Worm (Caenorhabditis elegans): ENCODE measurements around the gene sre-6.

sre-6 gene

DNA sequence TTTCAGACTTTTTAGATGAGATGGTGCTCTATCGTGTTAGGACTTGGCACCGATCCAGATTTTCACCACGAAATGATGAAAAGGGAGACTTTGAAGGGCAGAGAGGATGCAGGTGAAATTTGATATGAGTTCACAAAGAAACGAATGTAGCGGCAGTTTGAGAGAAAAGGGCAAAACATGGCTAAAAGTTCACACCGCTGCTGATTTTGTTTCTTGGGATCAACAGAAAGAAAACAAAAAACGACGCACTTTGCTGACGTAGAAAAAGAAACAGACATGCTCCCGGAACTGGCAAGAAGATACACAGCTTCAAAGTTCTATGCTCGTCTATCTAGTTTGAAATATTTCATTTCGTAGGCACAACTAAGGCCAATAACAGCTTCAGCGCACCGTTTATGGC, 39.0 kb downstream of the sre-6 start:
- TF ChIP-seq repo-1 (tag; optimal IDR thresholded peaks at IDR 0.05), result no peak
- TF ChIP-seq C17E4.6 (GFP tag; IDR thresholded peaks at IDR 0.05), result no peak
- TF ChIP-seq ztf-3 (GFP tag; optimal IDR thresholded peaks at IDR 0.05), result no peak
- TF ChIP-seq athp-1 (tag; optimal IDR thresholded peaks at IDR 0.05), result no peak
- no peak for TF ChIP-seq F33H1.4 (GFP tag; IDR thresholded peaks at IDR 0.05)
- TF ChIP-seq T26A5.8 (tag; optimal IDR thresholded peaks at IDR 0.05), result no peak

DNA sequence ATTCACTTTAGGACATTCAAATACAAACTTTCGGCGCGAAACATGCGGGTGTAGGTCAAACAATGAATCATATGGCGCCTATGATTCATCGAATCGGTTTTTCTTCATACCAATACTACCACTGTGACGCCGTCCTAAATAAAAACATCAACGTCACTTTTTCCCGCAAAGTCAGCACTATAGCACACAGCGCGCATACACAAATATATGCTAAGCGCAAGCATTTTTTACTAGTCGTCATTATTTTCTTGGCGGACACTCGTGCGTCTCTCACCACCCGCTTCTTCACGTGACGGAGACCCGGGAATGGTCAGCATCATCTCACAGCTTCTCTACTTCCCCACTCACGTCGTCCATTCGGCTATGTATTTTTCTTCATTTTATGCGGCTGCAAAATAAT, 39.4 kb downstream of the sre-6 start:
- TF ChIP-seq fkh-3 (tag; optimal IDR thresholded peaks at IDR 0.05) (no peak), nfya-1 (tag; optimal IDR thresholded peaks at IDR 0.05; ENCODE audit: borderline replicate concordance, insufficient read depth) (no peak), mxl-1 (tag; optimal IDR thresholded peaks at IDR 0.05) (no peak), ceh-27 (GFP tag; optimal IDR thresholded peaks at IDR 0.05) (no peak), die-1 (tag; optimal IDR thresholded peaks at IDR 0.05) (no peak), akir-1 (GFP tag; optimal IDR thresholded peaks at IDR 0.05) (no peak), ceh-100 (GFP tag; IDR thresholded peaks at IDR 0.05) (no peak), hlh-26 (GFP tag; conservative IDR thresholded peaks at IDR 0.05) (no peak), pbrm-1 (GFP tag; IDR thresholded peaks at IDR 0.05) (no peak), hsf-1 (GFP tag; IDR thresholded peaks at IDR 0.05) (no peak), let-607 (tag; optimal IDR thresholded peaks at IDR 0.05) (no peak)

DNA sequence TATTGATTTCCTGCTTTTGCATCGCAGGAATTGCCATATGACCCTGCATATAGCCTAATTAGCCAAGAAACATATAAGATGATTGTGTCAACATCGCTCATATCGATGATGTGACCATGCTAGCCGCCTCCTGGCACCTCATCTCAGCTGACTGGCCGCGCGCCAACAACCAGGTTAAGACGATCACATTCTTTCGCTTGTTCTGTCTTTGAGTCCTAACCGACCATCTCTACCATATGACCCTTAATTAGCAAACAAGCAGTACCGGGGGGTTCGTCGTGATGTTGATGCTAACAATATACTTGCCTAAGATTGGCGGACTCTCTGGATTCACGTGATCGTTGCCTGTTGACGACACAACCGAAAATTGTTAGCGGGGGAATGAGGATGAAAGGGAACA, 40.0 kb downstream of the sre-6 start:
- TF ChIP-seq nhr-179 (tag; optimal IDR thresholded peaks at IDR 0.05) (no peak), attf-5 (GFP tag; optimal IDR thresholded peaks at IDR 0.05) (peak; percentile 17), cebp-1 (GFP tag; IDR thresholded peaks at IDR 0.05) (no peak), cebp-1 (tag; optimal IDR thresholded peaks at IDR 0.05) (peak; percentile 15), egl-44 (GFP tag; IDR thresholded peaks at IDR 0.05) (0 out of 2 replicates have a peak, but pooled peaks have one; percentile 55), madf-6 (GFP tag; IDR thresholded peaks at IDR 0.05) (0 out of 2 replicates have a peak, but pooled peaks have one; percentile 6)

DNA sequence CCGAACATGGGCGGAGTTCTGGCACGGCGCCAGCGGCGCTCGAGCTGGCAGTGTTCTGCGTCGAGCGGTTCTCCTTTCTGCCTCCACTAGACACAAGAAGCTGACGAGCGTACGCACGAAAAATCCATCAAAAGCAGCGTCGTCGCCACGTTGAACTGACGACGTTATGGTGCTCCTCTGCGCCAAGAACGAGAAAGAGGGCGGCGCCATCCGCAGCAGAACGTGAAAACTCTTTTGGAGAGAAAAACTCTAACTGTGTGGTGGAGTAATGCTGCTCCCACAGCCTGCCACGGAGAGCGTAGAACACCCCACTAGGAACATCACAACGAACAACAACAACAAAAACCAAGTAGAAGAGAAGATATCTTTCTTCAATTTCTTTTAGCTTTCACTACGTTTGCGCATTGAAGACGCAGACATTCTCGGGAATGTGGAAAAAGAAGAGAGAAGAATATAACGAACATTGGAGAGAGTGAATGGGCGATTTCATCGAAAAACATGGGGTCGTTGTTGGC, 40.6 kb downstream of the sre-6 start:
- no peak for TF ChIP-seq ets-4 (GFP tag; optimal IDR thresholded peaks at IDR 0.05)
- TF ChIP-seq zfh-2 (GFP tag; conservative IDR thresholded peaks at IDR 0.05), result peak; percentile 88
- TF ChIP-seq K12H6.12 (tag; optimal IDR thresholded peaks at IDR 0.05), result peak; percentile 73
- TF ChIP-seq die-1 (tag; optimal IDR thresholded peaks at IDR 0.05), result no peak
- TF ChIP-seq F37B4.10 (GFP tag; IDR thresholded peaks at IDR 0.05), result 0 out of 2 replicates have a peak, but pooled peaks have one; percentile 24
- 0 out of 2 replicates have a peak, but pooled peaks have one; percentile 26 for TF ChIP-seq mcd-1 (GFP tag; IDR thresholded peaks at IDR 0.05)

DNA sequence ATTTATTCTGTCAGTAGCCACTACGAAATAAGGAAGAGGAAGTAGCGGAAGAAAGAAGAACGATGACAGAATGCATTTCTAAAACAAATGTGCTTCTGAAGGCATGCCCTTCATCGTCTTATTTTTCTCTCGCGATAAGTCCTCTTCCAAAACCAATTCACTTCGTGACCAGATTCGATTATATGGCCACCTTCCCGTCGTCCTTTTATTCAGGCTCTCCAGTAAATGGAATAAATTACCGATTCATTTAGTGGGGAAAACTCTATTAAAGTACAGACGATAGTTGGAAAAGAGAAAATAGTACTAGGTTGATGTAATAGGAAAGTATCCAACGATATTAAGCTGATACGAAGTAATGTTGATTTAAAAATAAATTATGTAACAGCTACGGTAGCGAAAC, 41.3 kb downstream of the sre-6 start:
- no peak for TF ChIP-seq B0336.3 (GFP tag; IDR thresholded peaks at IDR 0.05)
- TF ChIP-seq dpl-1 (GFP tag; optimal IDR thresholded peaks at IDR 0.05), result no peak
- no peak for TF ChIP-seq gei-17 (GFP tag; optimal IDR thresholded peaks at IDR 0.05)
- TF ChIP-seq hsf-1 (GFP tag; IDR thresholded peaks at IDR 0.05), result no peak
- TF ChIP-seq let-526 (GFP tag; IDR thresholded peaks at IDR 0.05), result no peak
- no peak for TF ChIP-seq lin-26 (GFP tag; IDR thresholded peaks at IDR 0.05)
- TF ChIP-seq ceh-58 (GFP tag; IDR thresholded peaks at IDR 0.05), result no peak
- no peak for TF ChIP-seq ztf-26 (tag; optimal IDR thresholded peaks at IDR 0.05)
- no peak for TF ChIP-seq die-1 (tag; optimal IDR thresholded peaks at IDR 0.05)
- TF ChIP-seq F22D6.2 (tag; optimal IDR thresholded peaks at IDR 0.05), result no peak
- no peak for TF ChIP-seq F10E7.11 (tag; optimal IDR thresholded peaks at IDR 0.05)
- no peak for TF ChIP-seq lir-1 (GFP tag; conservative IDR thresholded peaks at IDR 0.05)
- TF ChIP-seq Y53F4B.3 (GFP tag; IDR thresholded peaks at IDR 0.05), result no peak
- no peak for TF ChIP-seq Y79H2A.3 (GFP tag; conservative IDR thresholded peaks at IDR 0.05)
- TF ChIP-seq aptf-3 (GFP tag; IDR thresholded peaks at IDR 0.05), result no peak

Data from whole organism, young adult.